Fruit fly (Drosophila melanogaster) whole organism, adult: ENCODE measurements around the gene CG12502.

ENCODE experiments used
- CG11617 ChIP-seq: fragments of 200-800 bp; sonication (Bioruptor generic); optimal IDR thresholded peaks from 2 replicates; lab custom pipeline; 2017; ENCODE audit warnings: mild to moderate bottlenecking, missing biosample characterization, missing genetic modification reagents, missing genetic modification characterization
- CG14711 ChIP-seq: fragments of 200-800 bp; sonication (Bioruptor generic); optimal IDR thresholded peaks from 2 replicates; lab custom pipeline; 2018; ENCODE audit warnings: missing biosample characterization, mild to moderate bottlenecking, missing genetic modification characterization, moderate library complexity
- CG7045 ChIP-seq: fragments of 200-800 bp; sonication (Bioruptor generic); optimal IDR thresholded peaks from 2 replicates; lab custom pipeline; 2017; ENCODE audit warnings: missing biosample characterization, mild to moderate bottlenecking, missing genetic modification characterization
- Crg-1 ChIP-seq: fragments of 200-800 bp; sonication (Bioruptor generic); optimal IDR thresholded peaks from 2 replicates; lab custom pipeline; 2016; ENCODE audit warnings: missing biosample characterization, missing genetic modification characterization
- Mnt ChIP-seq: fragments of 200-800 bp; sonication (Bioruptor generic); optimal IDR thresholded peaks from 2 replicates; lab custom pipeline; 2016; ENCODE audit warnings: missing biosample characterization, mild to moderate bottlenecking, missing genetic modification characterization
- bab1 ChIP-seq: fragments of 200-800 bp; sonication (Bioruptor generic); optimal IDR thresholded peaks from 3 replicates; lab custom pipeline; 2019; ENCODE audit warnings: missing biosample characterization, mild to moderate bottlenecking, missing genetic modification characterization, moderate library complexity
- cnc ChIP-seq, 2 experiments: fragments of >200 bp; optimal IDR thresholded peaks; 2 replicates each; lab custom pipeline; 2017
- kay ChIP-seq: fragments of 200-800 bp; sonication (Bioruptor generic); peaks from one replicate; lab custom pipeline; 2016; ENCODE audit warnings: missing biosample characterization, missing genetic modification characterization, borderline replicate concordance
- ovo ChIP-seq: fragments of 200-800 bp; sonication (Bioruptor generic); optimal IDR thresholded peaks from 2 replicates; lab custom pipeline; 2016; ENCODE audit warnings: missing biosample characterization, missing genetic modification characterization

dm6 chr3L:900466-901249 lies 35.5 kb downstream of the CG12502 start:
- no peak for TF ChIP-seq Mnt (GFP tag; lab: Kevin White, UChicago)
- TF ChIP-seq CG7045 (GFP tag; lab: Kevin White, UChicago): no peak
- TF ChIP-seq cnc (optimal IDR thresholded peaks at IDR 0.05; lab: Kevin White, UChicago): no peak
- no peak for TF ChIP-seq bab1 (GFP tag; lab: Kevin White, UChicago)
- no peak for TF ChIP-seq CG14711 (tag; lab: Kevin White, UChicago)
- TF ChIP-seq Crg-1 (GFP tag; lab: Kevin White, UChicago): no peak
- no peak for TF ChIP-seq kay (GFP tag; lab: Kevin White, UChicago)
- no peak for TF ChIP-seq CG11617 (GFP tag; lab: Kevin White, UChicago)
- no peak for TF ChIP-seq ovo (GFP tag; lab: Kevin White, UChicago)
